Fruit fly (Drosophila melanogaster): ENCODE measurements around the gene Snap24.

Snap24 gene

dm6 chr3R:9725121-9725956, 37.6 kb downstream of the Snap24 start, which contains the start of gene hyd (continued):
- peak; percentile 61; the same call in 1 of the 2 replicates for TF ChIP-seq nerfin-2 (GFP tag; IDR thresholded peaks at IDR 0.05; ENCODE audit: partially characterized antibody)
- TF ChIP-seq chinmo (GFP tag; IDR thresholded peaks at IDR 0.05; ENCODE audit: partially characterized antibody): peak; percentile 72; the same call in 1 of the 4 replicates
- no peak for TF ChIP-seq Atf-2 (GFP tag; optimal IDR thresholded peaks at IDR 0.05)
- peak; percentile 56 for TF ChIP-seq CG15479 (GFP tag; optimal IDR thresholded peaks at IDR 0.05)
- TF ChIP-seq CG14441 (GFP tag; IDR thresholded peaks at IDR 0.05): no peak
- TF ChIP-seq ab (GFP tag; optimal IDR thresholded peaks at IDR 0.05): no peak
- TF ChIP-seq Hr78 (GFP tag; optimal IDR thresholded peaks at IDR 0.05): no peak
- TF ChIP-seq HLH4C (GFP tag; IDR thresholded peaks at IDR 0.05; ENCODE audit: partially characterized antibody): peak; percentile 84
- TF ChIP-seq ham (GFP tag; IDR thresholded peaks at IDR 0.05): no peak
- peak; percentile 66 for TF ChIP-seq zen2 (GFP tag; IDR thresholded peaks at IDR 0.05; ENCODE audit: partially characterized antibody)
- peak; percentile 29 for TF ChIP-seq pita (GFP tag; optimal IDR thresholded peaks at IDR 0.05)
- TF ChIP-seq MBD-R2 (GFP tag; IDR thresholded peaks at IDR 0.05): peak; percentile 54
- no peak for TF ChIP-seq CG3163 (GFP tag; optimal IDR thresholded peaks at IDR 0.05)
- TF ChIP-seq CG31441 (GFP tag; IDR thresholded peaks at IDR 0.05): no peak
- no peak for TF ChIP-seq Gug (GFP tag; IDR thresholded peaks at IDR 0.05)
- peak; percentile 43 for TF ChIP-seq CG34376 (GFP tag; optimal IDR thresholded peaks at IDR 0.05)
- no peak for TF ChIP-seq CG12769 (tag; optimal IDR thresholded peaks at IDR 0.05)
- TF ChIP-seq CG42726 (GFP tag; IDR thresholded peaks at IDR 0.05; ENCODE audit: partially characterized antibody): peak; percentile 74; the same call in 1 of the 2 replicates
- no peak for TF ChIP-seq NfI (GFP tag; optimal IDR thresholded peaks at IDR 0.05)
- no peak; the same call in 1 of the 2 replicates for TF ChIP-seq vvl (GFP tag; IDR thresholded peaks at IDR 0.05)
- TF ChIP-seq CG17186 (GFP tag; optimal IDR thresholded peaks at IDR 0.05): peak; percentile 24
- TF ChIP-seq tin (GFP tag; optimal IDR thresholded peaks at IDR 0.05): no peak
- TF ChIP-seq CG34422 (GFP tag; IDR thresholded peaks at IDR 0.05): peak; percentile 71; the same call in 1 of the 3 replicates
- peak; percentile 83 for TF ChIP-seq CG9437 (GFP tag; optimal IDR thresholded peaks at IDR 0.05)
- peak; percentile 74; the same call in 2 of the 3 replicates for TF ChIP-seq hb (GFP tag; IDR thresholded peaks at IDR 0.05; ENCODE audit: partially characterized antibody)
- no peak for TF ChIP-seq CG3407 (GFP tag; optimal IDR thresholded peaks at IDR 0.05)
- no peak for TF ChIP-seq slp2 (GFP tag; optimal IDR thresholded peaks at IDR 0.05)
- peak; percentile 77 for TF ChIP-seq tna (GFP tag; IDR thresholded peaks at IDR 0.05; ENCODE audit: partially characterized antibody)
- no peak for TF ChIP-seq schlank (tag; optimal IDR thresholded peaks at IDR 0.05)
- no peak for TF ChIP-seq prd (optimal IDR thresholded peaks at IDR 0.05)
- no peak for TF ChIP-seq prd (GFP tag; IDR thresholded peaks at IDR 0.05)
- no peak for TF ChIP-seq CG8359 (GFP tag; optimal IDR thresholded peaks at IDR 0.05; ENCODE audit: borderline replicate concordance)
- TF ChIP-seq NC2β (GFP tag; optimal IDR thresholded peaks at IDR 0.05): no peak
- TF ChIP-seq gsb (GFP tag; IDR thresholded peaks at IDR 0.05): no peak
- TF ChIP-seq CG12236 (GFP tag; optimal IDR thresholded peaks at IDR 0.05): no peak
- TF ChIP-seq gcm (GFP tag; optimal IDR thresholded peaks at IDR 0.05): no peak
- TF ChIP-seq CG1603 (tag; optimal IDR thresholded peaks at IDR 0.05): no peak
- TF ChIP-seq H2.0 (GFP tag; IDR thresholded peaks at IDR 0.05): no peak
- peak; percentile 90 for TF ChIP-seq amos (GFP tag; IDR thresholded peaks at IDR 0.05; ENCODE audit: partially characterized antibody)
- TF ChIP-seq D19A (tag; optimal IDR thresholded peaks at IDR 0.05): no peak
- peak; percentile 87 for TF ChIP-seq Opbp (GFP tag; IDR thresholded peaks at IDR 0.05; ENCODE audit: partially characterized antibody)
- no peak for TF ChIP-seq ash1 (GFP tag; optimal IDR thresholded peaks at IDR 0.05)
- no peak for TF ChIP-seq dmrt99B (tag; optimal IDR thresholded peaks at IDR 0.05)
- peak; percentile 51 for TF ChIP-seq CG30020 (tag; optimal IDR thresholded peaks at IDR 0.05)
- TF ChIP-seq trem (tag; optimal IDR thresholded peaks at IDR 0.05): peak; percentile 97
- TF ChIP-seq unc-4 (GFP tag; IDR thresholded peaks at IDR 0.05; ENCODE audit: partially characterized antibody): peak; percentile 81
- TF ChIP-seq fu2 (GFP tag; optimal IDR thresholded peaks at IDR 0.05): no peak

Measured in whole organism, embryonic.